Worm (Caenorhabditis elegans): ENCODE data around the gene ift-74.

DNA sequence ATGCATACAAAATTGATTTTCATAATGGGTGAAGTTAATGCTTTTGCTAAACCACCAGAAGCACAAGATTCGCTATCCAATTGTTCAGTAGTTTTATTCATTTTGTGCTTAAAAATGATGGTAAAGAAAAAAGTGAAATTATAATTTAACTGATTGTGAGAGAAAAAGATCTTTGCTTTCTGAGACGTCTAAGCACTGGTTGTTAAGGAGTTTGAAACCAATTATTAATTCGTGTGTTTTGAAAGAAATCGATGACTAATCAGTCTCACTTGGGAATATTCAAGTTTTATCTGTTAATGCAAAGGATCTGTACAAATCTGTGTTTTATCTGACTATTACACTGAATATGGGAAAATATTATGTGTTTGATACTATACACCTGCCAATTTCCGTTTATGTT, 28.1 kb upstream of the ift-74 start, which contains the start of gene sra-26:
- TF ChIP-seq T22C8.4 (GFP tag; IDR thresholded peaks at IDR 0.05) = no peak
- TF ChIP-seq med-1 (GFP tag; optimal IDR thresholded peaks at IDR 0.05; ENCODE audit: insufficient read depth) = no peak
- no peak for TF ChIP-seq klf-2 (GFP tag; conservative IDR thresholded peaks at IDR 0.05)
- no peak for TF ChIP-seq cog-1 (tag; optimal IDR thresholded peaks at IDR 0.05)
- no peak for TF ChIP-seq ref-1 (GFP tag; conservative IDR thresholded peaks at IDR 0.05)

Data from whole organism, midembryonic.